Fruit fly (Drosophila melanogaster): ENCODE data around the gene CG9331.

CG9331 gene

DNA sequence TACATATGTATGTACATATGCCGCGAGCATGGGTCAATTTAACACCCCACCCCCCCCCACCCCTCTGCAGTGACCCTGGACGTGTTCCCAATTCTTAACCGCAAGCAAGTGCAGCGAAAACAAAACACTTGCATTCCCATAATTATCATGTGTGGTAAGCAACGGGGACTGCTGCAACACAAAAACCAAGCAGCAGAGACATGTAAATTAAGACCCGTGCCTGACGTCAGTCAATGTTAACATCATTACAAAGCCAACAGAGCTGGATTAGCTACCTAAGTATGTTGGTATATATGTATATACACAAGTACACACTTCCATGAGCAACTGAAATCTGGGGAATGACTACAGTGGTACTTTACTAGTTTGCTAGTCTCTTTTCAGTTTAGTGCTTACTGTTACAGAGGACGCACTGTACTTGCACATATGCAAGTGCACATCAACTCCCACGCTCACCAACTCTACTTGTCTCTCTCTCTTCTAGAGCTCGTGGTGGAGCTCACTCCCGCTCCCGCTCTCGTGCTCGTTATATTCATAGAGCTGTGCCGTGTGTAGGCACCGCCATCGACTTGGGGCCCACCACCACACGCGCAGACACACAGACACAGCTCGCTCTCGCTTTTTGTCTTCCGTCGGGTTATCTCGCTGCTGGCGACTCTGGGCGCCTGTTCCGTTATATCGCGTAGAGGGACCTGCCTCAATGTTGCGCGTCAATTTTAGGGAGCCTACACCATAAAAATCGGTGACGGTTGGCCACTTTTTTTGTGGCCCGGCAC is 1.2 kb upstream of the CG9331 start (continued):
- TF ChIP-seq Met (GFP tag; optimal IDR thresholded peaks at IDR 0.05) (no peak), CG32006 (GFP tag; optimal IDR thresholded peaks at IDR 0.05) (no peak)

DNA sequence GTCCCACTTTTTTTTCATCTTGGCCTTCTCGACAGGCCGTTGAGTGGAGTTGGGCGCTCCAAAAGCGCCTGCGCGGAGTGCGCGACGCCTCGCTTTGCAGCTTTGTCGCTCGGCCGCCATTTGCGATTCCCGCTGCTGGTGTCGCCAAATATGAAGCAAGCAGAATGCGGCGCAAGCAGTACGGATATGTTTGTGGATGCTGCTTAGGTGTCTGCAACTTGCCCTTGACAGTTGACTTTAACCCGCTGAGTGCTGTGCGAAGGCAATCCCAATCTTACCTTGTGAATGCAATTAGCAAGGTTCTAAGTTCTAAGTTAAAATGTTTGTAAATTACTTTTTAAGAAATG is 630 bp upstream of the CG9331 start:
- TF ChIP-seq acj6 (GFP tag; optimal IDR thresholded peaks at IDR 0.05) (no peak), Hr4 (GFP tag; optimal IDR thresholded peaks at IDR 0.05) (no peak), topi (GFP tag; optimal IDR thresholded peaks at IDR 0.05) (peak; percentile 25), CG11902 (GFP tag; optimal IDR thresholded peaks at IDR 0.05) (no peak), ss (GFP tag; optimal IDR thresholded peaks at IDR 0.05) (peak in 1 of 2 experiments; percentile 64), pdm3 (GFP tag; optimal IDR thresholded peaks at IDR 0.05) (no peak), esn (GFP tag; optimal IDR thresholded peaks at IDR 0.05) (peak; percentile 25), Hr39 (GFP tag; optimal IDR thresholded peaks at IDR 0.05) (peak; percentile 38), Sox102F (GFP tag; optimal IDR thresholded peaks at IDR 0.05) (no peak), OdsH (GFP tag; optimal IDR thresholded peaks at IDR 0.05) (no peak), Smox (GFP tag; optimal IDR thresholded peaks at IDR 0.05) (peak; percentile 10), CG6854 (GFP tag; optimal IDR thresholded peaks at IDR 0.05) (peak; percentile 38), CG11294 (GFP tag; IDR thresholded peaks at IDR 0.05) (0 out of 2 replicates have a peak, but pooled peaks have one; percentile 12), dsx (GFP tag; optimal IDR thresholded peaks at IDR 0.05; ENCODE audit: poor library complexity, severe bottlenecking) (peak; percentile 71), svp (GFP tag) (peak; percentile 84), CG10669 (GFP tag; optimal IDR thresholded peaks at IDR 0.05) (no peak), CG7368 (GFP tag; optimal IDR thresholded peaks at IDR 0.05) (no peak), achi (GFP tag; optimal IDR thresholded peaks at IDR 0.05) (peak; percentile 11), Met (GFP tag; optimal IDR thresholded peaks at IDR 0.05) (peak; percentile 14), CG6163 (GFP tag; IDR thresholded peaks at IDR 0.05) (peak; percentile 63), CG32006 (GFP tag; optimal IDR thresholded peaks at IDR 0.05) (no peak), CG6808 (GFP tag; optimal IDR thresholded peaks at IDR 0.05) (no peak), CG31627 (GFP tag; optimal IDR thresholded peaks at IDR 0.05) (peak; percentile 8), CG9139 (GFP tag; optimal IDR thresholded peaks at IDR 0.05) (no peak), fd59A (GFP tag; optimal IDR thresholded peaks at IDR 0.05) (peak; percentile 9), CG6276 (GFP tag; optimal IDR thresholded peaks at IDR 0.05) (no peak)

DNA sequence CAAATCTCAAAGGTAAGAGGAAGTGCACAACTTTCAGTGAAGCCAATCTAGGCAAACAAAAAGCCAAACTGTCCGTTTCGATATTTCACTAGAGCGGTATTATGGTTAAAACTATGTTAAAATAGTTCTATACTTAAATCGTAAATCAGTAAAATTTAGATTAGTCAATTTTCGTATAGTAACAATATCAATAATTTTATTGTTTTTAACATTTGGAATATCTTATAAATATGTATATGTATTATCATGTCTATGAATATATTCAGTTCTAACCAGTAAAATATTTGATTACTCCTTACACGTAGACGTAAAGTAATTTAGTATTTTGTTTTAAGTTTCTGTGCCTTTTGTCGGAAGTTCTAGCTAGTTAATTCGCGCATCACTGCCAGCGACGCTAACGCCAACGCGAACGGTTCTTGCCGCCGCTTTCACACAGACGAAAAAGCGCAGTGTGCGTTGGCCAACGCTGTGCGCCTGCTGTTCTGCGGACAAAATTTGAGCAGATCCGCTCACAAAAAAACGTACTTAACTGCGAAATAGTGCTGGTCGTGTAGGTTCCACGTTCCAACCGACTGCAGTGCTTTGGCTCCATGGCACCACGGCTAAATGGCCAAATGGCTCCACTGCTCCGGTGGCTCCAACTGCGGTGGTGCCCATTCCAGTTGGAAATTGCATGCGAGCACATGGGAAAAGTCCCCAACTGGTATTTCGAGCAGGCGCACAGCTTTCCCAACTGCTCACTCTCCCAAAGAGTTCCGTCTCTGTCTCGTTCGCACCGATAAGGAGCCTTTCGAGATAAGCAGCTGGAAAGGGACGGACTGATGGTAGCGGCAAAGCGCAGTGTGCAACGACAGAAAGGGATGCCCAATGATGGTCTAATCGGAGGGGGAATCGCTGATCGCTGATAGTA is 823 bp downstream of the CG9331 start:
- TF ChIP-seq CG31627 (GFP tag; optimal IDR thresholded peaks at IDR 0.05) (no peak), CG6792 (GFP tag; optimal IDR thresholded peaks at IDR 0.05) (no peak), CG3032 (tag; optimal IDR thresholded peaks at IDR 0.05) (no peak), Ets96B (tag; optimal IDR thresholded peaks at IDR 0.05) (no peak), CG32006 (GFP tag; optimal IDR thresholded peaks at IDR 0.05) (peak; percentile 44), eg (GFP tag; IDR thresholded peaks at IDR 0.05) (no peak), Hr39 (GFP tag; optimal IDR thresholded peaks at IDR 0.05) (no peak), Hr38 (GFP tag; optimal IDR thresholded peaks at IDR 0.05) (no peak), Eip78C (GFP tag) (peak; percentile 59), CG4318 (GFP tag; optimal IDR thresholded peaks at IDR 0.05) (peak; percentile 7), net (GFP tag; optimal IDR thresholded peaks at IDR 0.05) (no peak), CG10669 (GFP tag; optimal IDR thresholded peaks at IDR 0.05) (no peak), CG7368 (GFP tag; optimal IDR thresholded peaks at IDR 0.05) (no peak), Met (GFP tag; optimal IDR thresholded peaks at IDR 0.05) (no peak), CG6854 (GFP tag; optimal IDR thresholded peaks at IDR 0.05) (peak; percentile 74), CG9139 (GFP tag; optimal IDR thresholded peaks at IDR 0.05) (peak; percentile 56), esn (GFP tag; optimal IDR thresholded peaks at IDR 0.05) (peak; percentile 20), Gug (GFP tag; IDR thresholded peaks at IDR 0.05) (peak; percentile 28; the same call in 1 of the 2 replicates), achi (GFP tag; optimal IDR thresholded peaks at IDR 0.05) (no peak), CG11294 (GFP tag; IDR thresholded peaks at IDR 0.05) (no peak), pdm3 (GFP tag; optimal IDR thresholded peaks at IDR 0.05) (no peak), Blimp-1 (GFP tag; optimal IDR thresholded peaks at IDR 0.05) (no peak), CG6276 (GFP tag; optimal IDR thresholded peaks at IDR 0.05) (no peak), CG8119 (GFP tag; IDR thresholded peaks at IDR 0.05) (peak; percentile 40; the same call in 1 of the 3 replicates), topi (GFP tag; optimal IDR thresholded peaks at IDR 0.05) (peak; percentile 19), ss (GFP tag; optimal IDR thresholded peaks at IDR 0.05) (peak; percentile 32 to 41), lz (GFP tag; optimal IDR thresholded peaks at IDR 0.05) (no peak), CG3919 (GFP tag; optimal IDR thresholded peaks at IDR 0.05) (peak; percentile 37), Smox (GFP tag; optimal IDR thresholded peaks at IDR 0.05) (no peak), fd59A (GFP tag; optimal IDR thresholded peaks at IDR 0.05) (peak; percentile 32), Ets21C (GFP tag; optimal IDR thresholded peaks at IDR 0.05) (no peak), acj6 (GFP tag; optimal IDR thresholded peaks at IDR 0.05) (peak; percentile 22), CG10631 (GFP tag; optimal IDR thresholded peaks at IDR 0.05) (peak; percentile 34)
